Worm (Caenorhabditis elegans): Measurements from ENCODE around the gene clec-161.

ce11 chrIII:9580039-9580891 is 28.3 kb downstream of the clec-161 start, which contains the start of gene ced-7:
- TF ChIP-seq flt-1 (GFP tag; IDR thresholded peaks at IDR 0.05): no peak
- TF ChIP-seq klf-2 (GFP tag; conservative IDR thresholded peaks at IDR 0.05): no peak
- no peak for TF ChIP-seq med-1 (GFP tag; optimal IDR thresholded peaks at IDR 0.05; ENCODE audit: insufficient read depth)
- TF ChIP-seq cog-1 (tag; optimal IDR thresholded peaks at IDR 0.05): no peak
- no peak for TF ChIP-seq tab-1 (GFP tag; IDR thresholded peaks at IDR 0.05)
- TF ChIP-seq ref-1 (GFP tag; conservative IDR thresholded peaks at IDR 0.05): no peak
- no peak for TF ChIP-seq ztf-23 (GFP tag; IDR thresholded peaks at IDR 0.05)
